Fruit fly (Drosophila melanogaster) whole organism, embryonic: ENCODE data around the gene Ttc19.

Experiments
- BEAF-32 ChIP-seq: fragments of 200-800 bp; sonication (Bioruptor generic); optimal IDR thresholded peaks from 3 replicates; lab custom pipeline; 2017; ENCODE audit warnings: missing biosample characterization, missing genetic modification characterization, mild to moderate bottlenecking, moderate library complexity, missing genetic modification reagents
- CG10209 ChIP-seq: fragments of 200-800 bp; sonication (Bioruptor generic); optimal IDR thresholded peaks from 3 replicates; lab custom pipeline; 2017; ENCODE audit warnings: missing biosample characterization, mild to moderate bottlenecking, missing genetic modification characterization, missing genetic modification reagents
- CG10462 ChIP-seq: fragments of 200-800 bp; sonication (Bioruptor generic); optimal IDR thresholded peaks from 2 replicates; lab custom pipeline; 2016; ENCODE audit warnings: missing biosample characterization, missing genetic modification characterization
- CG10565 ChIP-seq: fragments of 200-800 bp; sonication (Bioruptor generic); optimal IDR thresholded peaks from 3 replicates; lab custom pipeline; 2016; ENCODE audit warnings: missing biosample characterization, mild to moderate bottlenecking, missing genetic modification characterization
- CG11723 ChIP-seq: fragments of 200-800 bp; sonication (Bioruptor generic); optimal IDR thresholded peaks from 2 replicates; lab custom pipeline; 2017; ENCODE audit warnings: missing biosample characterization, mild to moderate bottlenecking, missing genetic modification characterization
- CG12104 ChIP-seq: fragments of 200-800 bp; sonication (Bioruptor generic); optimal IDR thresholded peaks from 3 replicates; lab custom pipeline; 2016; ENCODE audit warnings: missing biosample characterization, missing genetic modification characterization
- CG12236 ChIP-seq: fragments of 200-800 bp; sonication (Bioruptor generic); optimal IDR thresholded peaks from 2 replicates; lab custom pipeline; 2016; ENCODE audit warnings: missing biosample characterization, missing genetic modification characterization
- CG1233 ChIP-seq: fragments of 200-800 bp; sonication (Bioruptor generic); optimal IDR thresholded peaks from 4 replicates; lab custom pipeline; 2018; ENCODE audit warnings: missing biosample characterization, mild to moderate bottlenecking, missing genetic modification characterization
- CG12659 ChIP-seq: fragments of 200-800 bp; sonication (Bioruptor generic); optimal IDR thresholded peaks from 3 replicates; lab custom pipeline; 2017; ENCODE audit warnings: mild to moderate bottlenecking, missing biosample characterization, missing genetic modification reagents, missing genetic modification characterization
- CG1529 ChIP-seq: fragments of 200-800 bp; sonication (Bioruptor generic); optimal IDR thresholded peaks from 3 replicates; lab custom pipeline; 2018; ENCODE audit warnings: missing biosample characterization, missing genetic modification characterization
- CG17186 ChIP-seq: fragments of 200-800 bp; sonication (Bioruptor generic); optimal IDR thresholded peaks from 3 replicates; lab custom pipeline; 2017; ENCODE audit warnings: missing biosample characterization, missing genetic modification reagents, missing genetic modification characterization
- CG2875 ChIP-seq: fragments of 200-800 bp; sonication (Bioruptor generic); optimal IDR thresholded peaks from 2 replicates; lab custom pipeline; 2017; ENCODE audit warnings: missing biosample characterization, mild to moderate bottlenecking, missing genetic modification characterization, missing genetic modification reagents
- CG30431 ChIP-seq: fragments of 200-800 bp; sonication (Bioruptor generic); optimal IDR thresholded peaks from 2 replicates; lab custom pipeline; 2017; ENCODE audit warnings: missing biosample characterization, missing genetic modification characterization
- CG33213 ChIP-seq: fragments of 200-800 bp; sonication (Bioruptor generic); optimal IDR thresholded peaks from 3 replicates; lab custom pipeline; 2016; ENCODE audit warnings: missing biosample characterization, missing genetic modification characterization
- CG5180 ChIP-seq: fragments of 200-800 bp; sonication (Bioruptor generic); optimal IDR thresholded peaks from 3 replicates; lab custom pipeline; 2017; ENCODE audit warnings: missing biosample characterization, missing genetic modification characterization, mild to moderate bottlenecking, moderate library complexity, missing genetic modification reagents
- CkIIα-i1 ChIP-seq: fragments of 200-800 bp; sonication (Bioruptor generic); IDR thresholded peaks from 2 replicates; pipeline ENCODE4 v1.3.6; 2022; ENCODE audit warnings: missing biosample characterization, missing genetic modification characterization
- Dbx ChIP-seq: fragments of 200-800 bp; sonication (Bioruptor generic); IDR thresholded peaks from 3 replicates; pipeline ENCODE4 v1.3.6; 2022; ENCODE audit warnings: missing biosample characterization, missing genetic modification characterization
- Deaf1 ChIP-seq: fragments of 200-800 bp; optimal IDR thresholded peaks from 3 replicates; lab custom pipeline; 2019; ENCODE audit warnings: missing biosample characterization, mild to moderate bottlenecking, missing genetic modification characterization, moderate library complexity
- Dfd ChIP-seq, 2 experiments: fragments of >200 bp; optimal IDR thresholded peaks; 2 replicates each; lab custom pipeline; 2017; ENCODE audit warnings: missing biosample characterization in 2 of 2, missing genetic modification characterization in 2 of 2
- E2f1 ChIP-seq: fragments of 200-800 bp; sonication (Bioruptor generic); IDR thresholded peaks from 2 replicates; pipeline ENCODE4 v1.3.6; 2022; ENCODE audit warnings: missing biosample characterization, missing genetic modification characterization
- Eip74EF ChIP-seq, 2 experiments: fragments of 200-800 bp in 1 of 2; fragments of >200 bp in 1 of 2; sonication (Bioruptor generic) in 1 of 2; optimal IDR thresholded peaks; 2 replicates each; lab custom pipeline; 2017 to 2019; ENCODE audit warnings: missing biosample characterization in 2 of 2, missing genetic modification characterization in 2 of 2, mild to moderate bottlenecking in 1 of 2, moderate library complexity in 1 of 2
- Gsc ChIP-seq: fragments of 200-800 bp; sonication (Bioruptor generic); IDR thresholded peaks from 2 replicates; pipeline ENCODE4 v1.3.6; 2022; ENCODE audit warnings: missing biosample characterization, missing genetic modification characterization
- Gug ChIP-seq: fragments of 200-800 bp; sonication (Bioruptor generic); IDR thresholded peaks from 4 replicates; pipeline ENCODE4 v1.3.6; 2022; ENCODE audit warnings: missing biosample characterization, missing genetic modification characterization
- H2.0 ChIP-seq: fragments of 200-800 bp; sonication (Bioruptor generic); IDR thresholded peaks from 2 replicates; pipeline ENCODE4 v1.3.6; 2022; ENCODE audit warnings: missing biosample characterization, missing genetic modification characterization
- Lim3 ChIP-seq: fragments of 200-800 bp; sonication (Bioruptor generic); IDR thresholded peaks from 2 replicates; pipeline ENCODE4 v1.3.6; 2022; ENCODE audit warnings: missing biosample characterization, missing genetic modification characterization
- Ravus ChIP-seq: fragments of 200-800 bp; sonication (Bioruptor generic); IDR thresholded peaks from 2 replicates; pipeline ENCODE4 v1.3.6; 2022; ENCODE audit warnings: missing biosample characterization, missing genetic modification characterization
- Rx ChIP-seq: fragments of 200-800 bp; sonication (Bioruptor generic); IDR thresholded peaks from 2 replicates; pipeline ENCODE4 v1.3.6; 2022; ENCODE audit warnings: missing biosample characterization, missing genetic modification characterization
- bigmax ChIP-seq: fragments of 200-800 bp; sonication (Bioruptor generic); optimal IDR thresholded peaks from 2 replicates; lab custom pipeline; 2018; ENCODE audit warnings: missing biosample characterization, mild to moderate bottlenecking, missing genetic modification characterization
- bowl ChIP-seq: fragments of 200-800 bp; sonication (Bioruptor generic); IDR thresholded peaks from 2 replicates; pipeline ENCODE4 v1.3.6; 2022; ENCODE audit warnings: missing biosample characterization, missing genetic modification characterization
- cas ChIP-seq: fragments of 200-800 bp; sonication (Bioruptor generic); IDR thresholded peaks from 2 replicates; pipeline ENCODE4 v1.3.6; 2022; ENCODE audit warnings: missing biosample characterization, missing genetic modification characterization
- cg ChIP-seq: fragments of 200-800 bp; sonication (Bioruptor generic); optimal IDR thresholded peaks from 3 replicates; lab custom pipeline; 2019; ENCODE audit warnings: missing biosample characterization, mild to moderate bottlenecking, missing genetic modification characterization, moderate library complexity
- crol ChIP-seq: fragments of 200-800 bp; sonication (Bioruptor generic); IDR thresholded peaks from 2 replicates; pipeline ENCODE4 v1.3.6; 2022; ENCODE audit warnings: missing biosample characterization, missing genetic modification characterization
- dmrt99B ChIP-seq: fragments of 200-800 bp; sonication (Bioruptor generic); optimal IDR thresholded peaks from 2 replicates; lab custom pipeline; 2018; ENCODE audit warnings: missing biosample characterization, mild to moderate bottlenecking, missing genetic modification characterization, moderate library complexity
- ems ChIP-seq: fragments of 200-800 bp; sonication (Bioruptor generic); optimal IDR thresholded peaks from 3 replicates; lab custom pipeline; 2016; ENCODE audit warnings: missing biosample characterization, missing genetic modification characterization
- fru ChIP-seq: fragments of >200 bp; optimal IDR thresholded peaks from 2 replicates; lab custom pipeline; 2017
- grn ChIP-seq: fragments of 200-800 bp; sonication (Bioruptor generic); optimal IDR thresholded peaks from 3 replicates; lab custom pipeline; 2017; ENCODE audit warnings: missing biosample characterization, missing genetic modification characterization
- jigr1 ChIP-seq: fragments of 200-800 bp; sonication (Bioruptor generic); IDR thresholded peaks from 3 replicates; pipeline ENCODE4 v1.3.6; 2022; ENCODE audit warnings: missing biosample characterization, missing genetic modification characterization
- kay ChIP-seq: fragments of 200-800 bp; sonication (Bioruptor generic); optimal IDR thresholded peaks from 2 replicates; lab custom pipeline; 2016; ENCODE audit warnings: missing biosample characterization, missing genetic modification characterization
- ken ChIP-seq: fragments of 200-800 bp; sonication (Bioruptor generic); IDR thresholded peaks from 3 replicates; pipeline ENCODE4 v1.3.6; 2022; ENCODE audit warnings: missing biosample characterization, missing genetic modification characterization
- kni ChIP-seq: fragments of 200-800 bp; sonication (Bioruptor generic); optimal IDR thresholded peaks from 3 replicates; lab custom pipeline; 2017; ENCODE audit warnings: mild to moderate bottlenecking, missing biosample characterization, missing genetic modification reagents, missing genetic modification characterization
- mirr ChIP-seq: fragments of 200-800 bp; sonication (Bioruptor generic); optimal IDR thresholded peaks from 3 replicates; lab custom pipeline; 2018; ENCODE audit warnings: missing biosample characterization, mild to moderate bottlenecking, missing genetic modification characterization
- oc ChIP-seq: fragments of 200-800 bp; sonication (Bioruptor generic); optimal IDR thresholded peaks from 2 replicates; lab custom pipeline; 2018; ENCODE audit warnings: missing biosample characterization, mild to moderate bottlenecking, missing genetic modification characterization, moderate library complexity
- psq ChIP-seq: fragments of 200-800 bp; sonication (Bioruptor generic); optimal IDR thresholded peaks from 2 replicates; lab custom pipeline; 2017; ENCODE audit warnings: missing biosample characterization, missing genetic modification characterization
- ranshi ChIP-seq: fragments of 200-800 bp; sonication (Bioruptor generic); IDR thresholded peaks from 2 replicates; pipeline ENCODE4 v1.3.6; 2022; ENCODE audit warnings: missing biosample characterization, missing genetic modification characterization
- sd ChIP-seq: fragments of 200-800 bp; sonication (Bioruptor generic); optimal IDR thresholded peaks from 3 replicates; lab custom pipeline; 2018; ENCODE audit warnings: missing biosample characterization, mild to moderate bottlenecking, missing genetic modification characterization, moderate library complexity
- sens-2 ChIP-seq: fragments of 200-800 bp; sonication (Bioruptor generic); IDR thresholded peaks from 2 replicates; pipeline ENCODE4 v1.3.6; 2022; ENCODE audit warnings: missing biosample characterization, missing genetic modification characterization
- sima ChIP-seq: fragments of 200-800 bp; sonication (Bioruptor generic); optimal IDR thresholded peaks from 2 replicates; lab custom pipeline; 2016; ENCODE audit warnings: missing biosample characterization, missing genetic modification characterization
- slp2 ChIP-seq: fragments of 200-800 bp; sonication (Bioruptor generic); optimal IDR thresholded peaks from 2 replicates; lab custom pipeline; 2016; ENCODE audit warnings: missing biosample characterization, missing genetic modification characterization
- tgo ChIP-seq: fragments of 200-800 bp; sonication (Bioruptor generic); IDR thresholded peaks from 3 replicates; pipeline ENCODE4 v1.3.6; 2022; ENCODE audit warnings: missing biosample characterization, missing genetic modification characterization
- vfl ChIP-seq: fragments of 200-800 bp; sonication (Bioruptor generic); optimal IDR thresholded peaks from 2 replicates; lab custom pipeline; 2016; ENCODE audit warnings: missing biosample characterization, missing genetic modification characterization

Gene Ttc19

DNA sequence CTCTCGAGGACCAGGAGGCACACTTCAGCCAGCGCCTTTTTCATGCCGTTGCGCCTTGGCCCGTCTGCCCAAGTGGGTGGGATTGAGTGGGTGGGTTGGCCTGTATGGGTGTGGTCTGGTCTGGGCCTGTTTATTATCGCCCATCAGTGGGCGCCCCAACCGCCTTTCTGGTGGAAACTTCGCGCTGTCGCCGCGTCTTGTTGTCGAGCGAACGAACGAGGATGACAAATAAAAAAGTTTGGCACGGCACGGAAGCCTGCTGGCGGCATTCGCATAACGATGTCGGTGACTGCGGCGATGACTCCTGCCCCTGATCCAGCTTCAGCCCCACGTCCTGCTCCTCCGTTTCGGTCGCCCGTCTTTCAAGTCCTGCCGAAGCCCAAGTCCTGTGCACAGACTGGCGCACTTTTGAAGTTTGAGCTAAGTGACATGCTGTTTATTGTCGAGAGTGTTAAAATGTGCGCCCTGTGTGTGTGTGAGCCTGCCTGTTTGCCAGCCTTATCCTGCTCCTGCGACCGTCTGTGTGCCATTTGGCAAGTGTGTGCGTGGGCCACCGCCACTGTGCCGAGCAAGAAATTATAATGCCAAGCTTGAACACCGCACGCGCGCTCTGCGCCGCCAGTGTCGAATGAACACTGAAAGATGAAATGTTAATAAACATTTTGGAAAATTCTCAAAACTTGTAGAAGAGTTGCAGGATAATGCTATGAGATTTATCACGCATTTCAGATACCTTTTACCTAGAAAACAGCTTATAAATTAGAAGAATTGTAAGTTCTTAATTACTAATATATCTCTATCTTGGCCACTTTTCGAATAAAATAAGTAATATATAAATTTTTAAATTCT, 30.7 kb downstream of the Ttc19 start (continued):
- no peak for TF ChIP-seq BEAF-32 (GFP tag; lab: Kevin White, UChicago)
- TF ChIP-seq Gug (GFP tag; lab: Robert Waterston, UW), result peak; percentile 6; the same call in 1 of the 4 replicates
- TF ChIP-seq vfl (GFP tag; lab: Kevin White, UChicago), result peak; percentile 27
- no peak for TF ChIP-seq CG12236 (GFP tag; lab: Kevin White, UChicago)
- TF ChIP-seq grn (GFP tag; lab: Kevin White, UChicago), result no peak
- peak; percentile 47 for TF ChIP-seq E2f1 (GFP tag; lab: Robert Waterston, UW)
- TF ChIP-seq CG17186, result no peak
- TF ChIP-seq cg (GFP tag; lab: Kevin White, UChicago), result no peak
- no peak for TF ChIP-seq sima (GFP tag; lab: Kevin White, UChicago)
- no peak for TF ChIP-seq Gsc
- peak; percentile 88 for TF ChIP-seq dmrt99B (tag; lab: Kevin White, UChicago)
- peak; percentile 51; the same call in 1 of the 2 replicates for TF ChIP-seq ranshi
- TF ChIP-seq CG12104, result peak; percentile 49
- no peak for TF ChIP-seq sens-2 (GFP tag; lab: Robert Waterston, UW)
- peak; percentile 12 for TF ChIP-seq CG30431 (GFP tag; lab: Kevin White, UChicago)
- peak in 1 of 2 experiments; percentile 72 for TF ChIP-seq Eip74EF (GFP tag; optimal IDR thresholded peaks at IDR 0.05; lab: Kevin White, UChicago)
- no peak for TF ChIP-seq CG10565 (GFP tag; lab: Kevin White, UChicago)
- peak; percentile 28 for TF ChIP-seq oc (tag; lab: Kevin White, UChicago)
- no peak for TF ChIP-seq bowl (GFP tag; lab: Robert Waterston, UW)
- TF ChIP-seq kay (GFP tag; lab: Kevin White, UChicago), result peak; percentile 27
- no peak for TF ChIP-seq ken (GFP tag; lab: Robert Waterston, UW)
- no peak for TF ChIP-seq CG33213 (GFP tag; lab: Kevin White, UChicago)
- TF ChIP-seq crol, result no peak
- no peak for TF ChIP-seq CkIIα-i1 (GFP tag; lab: Robert Waterston, UW)
- no peak for TF ChIP-seq fru (lab: Kevin White, UChicago)
- TF ChIP-seq Rx (GFP tag; lab: Robert Waterston, UW), result peak; percentile 46; the same call in 1 of the 2 replicates
- TF ChIP-seq psq (GFP tag; lab: Kevin White, UChicago), result no peak
- TF ChIP-seq CG10209 (GFP tag; lab: Kevin White, UChicago), result peak; percentile 76
- TF ChIP-seq CG5180, result peak; percentile 62
- TF ChIP-seq CG1529, result peak; percentile 54
- TF ChIP-seq Lim3 (GFP tag; lab: Robert Waterston, UW), result no peak
- no peak for TF ChIP-seq cas (GFP tag; lab: Robert Waterston, UW)
- TF ChIP-seq tgo (GFP tag; lab: Robert Waterston, UW), result peak; percentile 48; the same call in 1 of the 3 replicates
- TF ChIP-seq slp2 (GFP tag; lab: Kevin White, UChicago), result no peak
- no peak for TF ChIP-seq Dfd (GFP tag; optimal IDR thresholded peaks at IDR 0.05; lab: Kevin White, UChicago)
- TF ChIP-seq CG10462 (GFP tag; lab: Kevin White, UChicago), result no peak
- no peak for TF ChIP-seq Ravus
- no peak for TF ChIP-seq jigr1 (GFP tag; lab: Robert Waterston, UW)
- TF ChIP-seq H2.0 (GFP tag; lab: Robert Waterston, UW), result 0 out of 2 replicates have a peak, but pooled peaks have one; percentile 29
- TF ChIP-seq CG12659 (GFP tag; lab: Kevin White, UChicago), result peak; percentile 86
- peak; percentile 28 for TF ChIP-seq CG2875 (GFP tag; lab: Kevin White, UChicago)
- peak; percentile 62 for TF ChIP-seq CG11723
- TF ChIP-seq mirr (GFP tag; lab: Kevin White, UChicago), result peak; percentile 66
- TF ChIP-seq bigmax, result no peak
- peak; percentile 74 for TF ChIP-seq CG1233 (GFP tag; lab: Kevin White, UChicago)
- peak; percentile 58 for TF ChIP-seq Dbx (GFP tag; lab: Robert Waterston, UW)
- TF ChIP-seq ems (GFP tag; lab: Kevin White, UChicago), result no peak
- no peak for TF ChIP-seq kni
- TF ChIP-seq Deaf1 (tag; lab: Kevin White, UChicago), result peak; percentile 62
- TF ChIP-seq sd (tag; lab: Kevin White, UChicago), result no peak
